Worm (Caenorhabditis elegans): ENCODE measurements around the gene K09E9.4.

Gene K09E9.4

DNA sequence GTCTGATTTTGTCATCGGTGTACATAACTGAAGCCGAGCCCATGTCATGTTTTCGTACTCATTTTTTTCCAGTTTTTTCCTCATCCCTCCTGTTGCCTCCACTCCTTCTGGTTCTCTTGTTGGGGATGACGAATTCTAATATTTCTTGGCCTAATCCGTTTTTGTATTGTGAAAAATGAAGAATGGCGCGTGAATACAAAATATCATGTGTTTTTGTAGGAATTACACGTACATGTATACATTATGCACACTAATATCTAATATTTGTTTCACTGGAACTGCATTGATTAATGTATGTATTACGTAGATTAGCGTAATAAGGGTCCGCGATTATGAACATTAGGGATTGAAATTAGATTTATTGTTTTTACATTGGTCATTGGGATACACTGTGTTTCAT, 25.4 kb upstream of the K09E9.4 start:
- TF ChIP-seq dsc-1 (tag; optimal IDR thresholded peaks at IDR 0.05) (peak; percentile 90), mdl-1 (tag; optimal IDR thresholded peaks at IDR 0.05) (no peak), pax-3 (tag; optimal IDR thresholded peaks at IDR 0.05) (peak; percentile 59), fkh-4 (tag; optimal IDR thresholded peaks at IDR 0.05; ENCODE audit: borderline replicate concordance) (peak; percentile 0), sox-4 (tag; optimal IDR thresholded peaks at IDR 0.05) (peak; percentile 23)

DNA sequence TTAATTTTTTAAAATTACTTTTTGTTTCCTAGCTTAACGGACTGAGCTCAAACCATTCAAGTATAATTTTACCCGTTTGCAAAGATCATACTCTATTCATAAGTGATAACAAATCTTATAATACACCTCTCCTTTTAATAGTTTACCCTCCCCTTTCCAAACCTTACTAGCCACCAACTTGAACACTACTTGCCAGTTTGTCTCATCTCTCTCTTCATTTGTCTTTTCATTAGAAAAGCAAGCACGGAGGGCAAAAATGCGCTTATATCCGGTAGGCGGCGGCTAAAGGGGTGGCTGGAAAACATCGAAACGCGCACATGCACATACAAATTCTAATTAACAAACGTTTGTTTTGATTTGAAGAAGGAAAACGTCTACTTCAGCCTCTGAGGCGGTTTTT, 24.7 kb upstream of the K09E9.4 start:
- no peak for TF ChIP-seq nhr-90 (tag; optimal IDR thresholded peaks at IDR 0.05; ENCODE audit: poor library complexity)
- TF ChIP-seq ceh-8 (GFP tag; optimal IDR thresholded peaks at IDR 0.05), result no peak

DNA sequence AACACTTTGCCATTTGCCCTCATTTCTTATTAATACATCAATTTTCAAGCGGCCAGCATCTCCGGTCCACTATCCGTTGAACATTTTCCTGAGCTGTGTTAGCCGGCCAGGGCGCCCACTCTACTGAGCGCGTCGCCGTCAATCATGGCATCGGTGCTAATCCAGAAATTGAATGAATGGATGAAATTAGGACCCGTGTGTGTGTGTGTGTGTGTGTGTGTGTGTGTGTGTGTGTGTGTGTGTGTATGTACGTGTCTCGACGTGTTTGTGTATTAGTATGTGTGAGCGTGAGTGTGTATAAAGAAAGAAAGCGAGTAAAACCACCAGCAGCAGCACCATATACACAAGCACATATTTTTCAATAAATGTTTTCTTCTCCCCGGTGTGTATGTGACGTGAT, 23.0 kb upstream of the K09E9.4 start:
- TF ChIP-seq nhr-85 (tag) (peak; percentile 43), egl-13 (tag; optimal IDR thresholded peaks at IDR 0.05) (peak; percentile 4), ces-1 (GFP tag; optimal IDR thresholded peaks at IDR 0.05) (no peak), lsy-2 (tag; optimal IDR thresholded peaks at IDR 0.05) (peak in 1 of 2 experiments; percentile 3), fkh-8 (tag; optimal IDR thresholded peaks at IDR 0.05) (peak; percentile 47), dsc-1 (tag; optimal IDR thresholded peaks at IDR 0.05) (peak; percentile 5), unc-30 (tag; optimal IDR thresholded peaks at IDR 0.05) (no peak), mab-9 (GFP tag; IDR thresholded peaks at IDR 0.05) (peak; percentile 43; the same call in 1 of the 2 replicates), nhr-71 (tag; optimal IDR thresholded peaks at IDR 0.05) (peak; percentile 7), lin-14 (GFP tag; optimal IDR thresholded peaks at IDR 0.05) (peak; percentile 76), C34B4.2 (tag; optimal IDR thresholded peaks at IDR 0.05) (no peak), tbx-2 (tag; optimal IDR thresholded peaks at IDR 0.05) (no peak), ceh-8 (GFP tag; optimal IDR thresholded peaks at IDR 0.05) (peak; percentile 71), ceh-82 (tag; optimal IDR thresholded peaks at IDR 0.05) (peak in 1 of 3 experiments; percentile 12), snu-23 (GFP tag; optimal IDR thresholded peaks at IDR 0.05) (peak; percentile 2)

DNA sequence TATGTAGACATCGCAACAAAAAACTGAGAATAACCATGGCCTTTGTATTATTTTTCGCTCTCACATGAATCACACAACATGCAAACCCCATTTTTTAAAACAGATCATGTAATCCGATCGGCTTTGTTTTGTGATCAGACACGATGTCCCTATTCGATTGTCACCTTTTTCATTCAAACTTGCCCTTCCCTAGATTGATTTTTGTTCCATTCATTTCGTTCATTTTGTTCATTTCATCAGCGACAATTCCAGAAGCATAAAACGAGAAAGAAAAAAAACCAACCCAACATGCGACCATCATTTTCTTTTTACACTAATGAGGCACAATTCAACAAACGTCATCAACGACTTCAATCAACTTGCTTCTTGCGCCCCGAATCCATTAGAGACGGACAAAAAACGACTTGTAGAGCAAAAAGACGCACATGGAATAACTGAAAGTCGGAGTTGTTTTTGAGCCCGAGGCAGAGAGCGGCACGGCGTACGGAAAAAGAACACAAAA, 20.7 kb upstream of the K09E9.4 start, which contains the start of gene F59D12.3:
TSS of gene F59D12.3 (minus strand) at position 51 of the 502 bp plus-strand sequence.
- TF ChIP-seq aha-1 (tag; optimal IDR thresholded peaks at IDR 0.05), result no peak
- no peak for TF ChIP-seq sup-37 (GFP tag; optimal IDR thresholded peaks at IDR 0.05)
- TF ChIP-seq isw-1 (GFP tag; IDR thresholded peaks at IDR 0.05), result no peak
- peak; percentile 53 for TF ChIP-seq ceh-63 (GFP tag; optimal IDR thresholded peaks at IDR 0.05)
- no peak for TF ChIP-seq dpl-1 (GFP tag; optimal IDR thresholded peaks at IDR 0.05)
- no peak for TF ChIP-seq hpl-2 (GFP tag; optimal IDR thresholded peaks at IDR 0.05)
- TF ChIP-seq zag-1 (tag; optimal IDR thresholded peaks at IDR 0.05), result no peak
- TF ChIP-seq F16B12.6 (tag; optimal IDR thresholded peaks at IDR 0.05), result no peak
- TF ChIP-seq tlp-1 (tag; optimal IDR thresholded peaks at IDR 0.05), result no peak
- TF ChIP-seq lin-14 (GFP tag; optimal IDR thresholded peaks at IDR 0.05), result peak; percentile 21
- no peak for TF ChIP-seq ceh-82 (tag; optimal IDR thresholded peaks at IDR 0.05)
- TF ChIP-seq nhr-85 (tag), result no peak
- TF ChIP-seq ceh-8 (GFP tag; optimal IDR thresholded peaks at IDR 0.05), result peak; percentile 60
- no peak for TF ChIP-seq fkh-10 (GFP tag; optimal IDR thresholded peaks at IDR 0.05)
- no peak for TF ChIP-seq ets-5 (GFP tag; IDR thresholded peaks at IDR 0.05)

DNA sequence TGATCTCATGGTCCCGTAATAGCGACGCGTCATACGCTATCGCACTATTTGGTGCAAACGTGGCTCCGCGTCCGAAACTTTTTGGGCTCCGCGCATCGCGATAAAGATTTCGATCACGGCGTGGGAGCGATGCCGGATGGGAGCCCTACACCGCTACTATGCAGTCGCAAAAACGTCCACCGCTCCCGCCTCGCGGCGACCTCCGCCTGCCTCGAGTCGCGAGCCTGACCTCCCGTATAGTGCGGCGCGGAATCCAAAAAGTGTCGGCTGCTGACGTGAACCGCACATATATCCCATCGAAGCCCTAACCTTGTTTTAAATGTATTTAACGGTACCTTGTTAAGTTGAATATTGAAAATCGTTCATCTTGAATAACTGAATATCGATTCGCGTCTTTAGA, 20.2 kb upstream of the K09E9.4 start:
- TF ChIP-seq C16A3.4 (tag; optimal IDR thresholded peaks at IDR 0.05) (no peak), snpc-4 (tag; optimal IDR thresholded peaks at IDR 0.05) (peak; percentile 41), hlh-17 (GFP tag; optimal IDR thresholded peaks at IDR 0.05; ENCODE audit: borderline replicate concordance) (peak; percentile 10)
